Fruit fly (Drosophila melanogaster) whole organism, wandering third instar larva: ENCODE results near the gene Fbw5.

Source experiments
- Dif ChIP-seq: fragments of 200-275, 200-300 bp; sonication (Bioruptor generic); optimal IDR thresholded peaks from 2 replicates; lab custom pipeline; 2018; ENCODE audit warnings: missing biosample characterization, missing genetic modification characterization; ENCODE audit not compliant: partially characterized antibody
- GATAd ChIP-seq: sonication (Bioruptor generic); optimal IDR thresholded peaks from 2 replicates; lab custom pipeline; 2016; ENCODE audit warnings: missing biosample characterization, missing genetic modification characterization
- HLH106 ChIP-seq: fragments of 200-800 bp; optimal IDR thresholded peaks from 3 replicates; lab custom pipeline; 2019; ENCODE audit warnings: missing biosample characterization, mild to moderate bottlenecking, missing genetic modification characterization, moderate library complexity
- Hr78 ChIP-seq: fragments of >200 bp; optimal IDR thresholded peaks from 2 replicates; lab custom pipeline; 2017; ENCODE audit warnings: missing biosample characterization, missing genetic modification characterization
- Jra ChIP-seq: sonication (Bioruptor generic); optimal IDR thresholded peaks from 2 replicates; lab custom pipeline; 2016; ENCODE audit warnings: missing biosample characterization, missing genetic modification characterization
- Mio ChIP-seq: sonication (Bioruptor generic); optimal IDR thresholded peaks from 2 replicates; lab custom pipeline; 2016; ENCODE audit warnings: missing biosample characterization, missing genetic modification characterization
- N ChIP-seq: fragments of >200 bp; optimal IDR thresholded peaks from 2 replicates; lab custom pipeline; 2018; ENCODE audit warnings: missing biosample characterization, missing external identifiers, missing genetic modification characterization
- OdsH ChIP-seq: fragments of 200-800 bp; sonication (Bioruptor generic); optimal IDR thresholded peaks from 2 replicates; lab custom pipeline; 2016; ENCODE audit warnings: missing biosample characterization, mild to moderate bottlenecking, missing genetic modification characterization
- Rel ChIP-seq, 2 experiments: fragments of 200-800 bp; sonication (Bioruptor generic) in 1 of 2; optimal IDR thresholded peaks; 2 replicates in 1 of 2; 3 replicates in 1 of 2; lab custom pipeline; 2016 to 2019; ENCODE audit warnings: mild to moderate bottlenecking in 2 of 2, missing biosample characterization in 2 of 2, missing genetic modification characterization in 2 of 2, moderate library complexity in 1 of 2
- Sp1 ChIP-seq: fragments of 200-800 bp; sonication (Bioruptor generic); optimal IDR thresholded peaks from 3 replicates; lab custom pipeline; 2019; ENCODE audit warnings: missing biosample characterization, mild to moderate bottlenecking, missing genetic modification characterization, moderate library complexity
- Vsx2 ChIP-seq: fragments of 200-300, 225-300 bp; sonication (Bioruptor generic); optimal IDR thresholded peaks from 2 replicates; lab custom pipeline; 2018; ENCODE audit warnings: missing biosample characterization, missing genetic modification characterization; ENCODE audit not compliant: partially characterized antibody
- br ChIP-seq: fragments of 200-800 bp; sonication (Bioruptor generic); optimal IDR thresholded peaks from 2 replicates; lab custom pipeline; 2016; ENCODE audit warnings: missing biosample characterization, missing genetic modification characterization
- dmrt93B ChIP-seq: fragments of 200-800 bp; sonication (Bioruptor generic); optimal IDR thresholded peaks from 2 replicates; lab custom pipeline; 2018; ENCODE audit warnings: missing biosample characterization, mild to moderate bottlenecking, missing genetic modification characterization
- dsf ChIP-seq: sonication (Bioruptor generic); optimal IDR thresholded peaks from 2 replicates; lab custom pipeline; 2016; ENCODE audit warnings: missing biosample characterization, missing genetic modification characterization, borderline replicate concordance
- ey ChIP-seq: fragments of 200-800 bp; sonication (Bioruptor generic); optimal IDR thresholded peaks from 2 replicates; lab custom pipeline; 2016; ENCODE audit warnings: missing biosample characterization, missing genetic modification characterization
- foxo ChIP-seq, 2 experiments: fragments of 200-800 bp; sonication (Bioruptor generic); optimal IDR thresholded peaks; 2 replicates in 1 of 2; 3 replicates in 1 of 2; lab custom pipeline; 2016 to 2017; ENCODE audit warnings: missing biosample characterization in 2 of 2, missing genetic modification characterization in 2 of 2
- fru ChIP-seq: fragments of 200-800 bp; sonication (Bioruptor generic); optimal IDR thresholded peaks from 3 replicates; lab custom pipeline; 2016; ENCODE audit warnings: missing biosample characterization, mild to moderate bottlenecking, missing genetic modification characterization
- h ChIP-seq: fragments of 200-800 bp; sonication (Bioruptor generic); optimal IDR thresholded peaks from 3 replicates; lab custom pipeline; 2016; ENCODE audit warnings: missing biosample characterization, mild to moderate bottlenecking, missing genetic modification characterization
- pan ChIP-seq: fragments of >200 bp; optimal IDR thresholded peaks from 2 replicates; lab custom pipeline; 2017
- psq ChIP-seq: fragments of 200-800 bp; sonication (Bioruptor generic); optimal IDR thresholded peaks from 3 replicates; lab custom pipeline; 2017; ENCODE audit warnings: missing biosample characterization, mild to moderate bottlenecking, missing genetic modification characterization, moderate library complexity
- rgr ChIP-seq: fragments of 200-800 bp; sonication (Bioruptor generic); optimal IDR thresholded peaks from 3 replicates; lab custom pipeline; 2016; ENCODE audit warnings: missing biosample characterization, mild to moderate bottlenecking, missing genetic modification characterization
- tai ChIP-seq: sonication (Bioruptor generic); optimal IDR thresholded peaks from 2 replicates; lab custom pipeline; 2016; ENCODE audit warnings: missing biosample characterization, missing genetic modification characterization
- usp ChIP-seq: fragments of >200 bp; optimal IDR thresholded peaks from 2 replicates; lab custom pipeline; 2017; ENCODE audit warnings: missing biosample characterization, missing genetic modification characterization
- woc ChIP-seq: sonication (Bioruptor generic); optimal IDR thresholded peaks from 2 replicates; lab custom pipeline; 2016; ENCODE audit warnings: missing biosample characterization, mild to moderate bottlenecking, missing genetic modification characterization

Fbw5 gene

DNA sequence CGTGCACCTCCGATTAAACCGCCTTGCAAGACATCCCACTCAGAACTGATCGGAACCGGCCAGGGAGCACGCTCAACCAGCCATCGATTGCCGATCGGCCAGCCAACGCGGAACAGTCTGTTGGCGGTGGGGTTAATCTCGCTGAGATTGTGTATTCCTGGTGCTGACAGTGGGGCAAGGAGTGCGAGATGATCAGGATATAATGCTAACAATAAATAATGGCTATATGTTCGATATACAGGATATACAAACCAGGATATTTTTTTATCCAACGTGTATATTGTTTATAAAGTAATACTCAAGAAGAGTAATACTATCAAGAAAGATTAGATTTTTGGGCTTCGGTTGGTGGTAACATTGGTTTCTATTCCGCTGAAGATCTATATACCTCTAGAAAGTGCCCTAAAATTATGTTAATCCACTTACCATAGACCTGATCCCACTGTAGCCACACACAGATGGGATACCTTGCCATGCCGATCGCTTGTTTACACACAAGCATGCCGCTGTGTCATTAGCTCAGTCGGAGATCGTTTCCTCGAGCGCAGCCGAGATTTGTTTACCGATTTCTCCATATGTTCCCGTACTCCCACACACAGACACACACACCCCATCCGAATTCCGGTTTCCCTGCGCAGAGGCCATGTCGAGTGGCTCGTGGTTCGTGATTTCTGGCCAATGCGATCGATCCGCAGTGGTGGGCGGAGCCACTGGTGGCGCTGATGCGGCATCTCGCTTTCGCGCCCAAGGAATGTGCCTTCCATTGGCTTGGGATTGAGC lies 46.2 kb downstream of the Fbw5 start, which contains the start of gene H2.0:
Gene H2.0, minus strand, starts transcription at position 51 of the 780 bp plus-strand sequence.
- TF ChIP-seq Dif (GFP tag; lab: Kevin White, UChicago) = peak; percentile 39
- TF ChIP-seq Sp1 (GFP tag; lab: Kevin White, UChicago) = peak; percentile 61
- TF ChIP-seq rgr (GFP tag; lab: Kevin White, UChicago) = peak; percentile 36
- TF ChIP-seq Rel (GFP tag; optimal IDR thresholded peaks at IDR 0.05; lab: Kevin White, UChicago) = no peak
- TF ChIP-seq Rel (tag; optimal IDR thresholded peaks at IDR 0.05; lab: Kevin White, UChicago) = no peak
- peak; percentile 26 for TF ChIP-seq dmrt93B (GFP tag; lab: Kevin White, UChicago)
- TF ChIP-seq fru = peak; percentile 52
- peak; percentile 52 for TF ChIP-seq br (GFP tag; lab: Kevin White, UChicago)
- peak; percentile 72 for TF ChIP-seq h (GFP tag; lab: Kevin White, UChicago)
- TF ChIP-seq HLH106 (tag; lab: Kevin White, UChicago) = peak; percentile 50
- peak; percentile 56 for TF ChIP-seq OdsH (GFP tag; lab: Kevin White, UChicago)
- no peak for TF ChIP-seq Mio (GFP tag; lab: Kevin White, UChicago)
- TF ChIP-seq GATAd (GFP tag; lab: Kevin White, UChicago) = no peak
- no peak for TF ChIP-seq tai (GFP tag; lab: Kevin White, UChicago)
- no peak for TF ChIP-seq dsf
- TF ChIP-seq woc = peak; percentile 48
- TF ChIP-seq Hr78 (GFP tag; lab: Kevin White, UChicago) = no peak
- no peak for TF ChIP-seq Vsx2
- no peak for TF ChIP-seq Jra (GFP tag; lab: Kevin White, UChicago)
- no peak for TF ChIP-seq usp
- TF ChIP-seq N (GFP tag; lab: Kevin White, UChicago) = no peak
- no peak for TF ChIP-seq foxo (GFP tag; optimal IDR thresholded peaks at IDR 0.05; lab: Kevin White, UChicago)
- TF ChIP-seq ey = peak; percentile 47
- no peak for TF ChIP-seq pan (lab: Kevin White, UChicago)
- peak; percentile 25 for TF ChIP-seq psq (GFP tag; lab: Kevin White, UChicago)
